Worm (Caenorhabditis elegans): Measurements from ENCODE around the gene H35B03.2.
A peak's percentile ranks its signal among the peaks of the same experiment; 100 is the strongest.

H35B03.2 gene

DNA sequence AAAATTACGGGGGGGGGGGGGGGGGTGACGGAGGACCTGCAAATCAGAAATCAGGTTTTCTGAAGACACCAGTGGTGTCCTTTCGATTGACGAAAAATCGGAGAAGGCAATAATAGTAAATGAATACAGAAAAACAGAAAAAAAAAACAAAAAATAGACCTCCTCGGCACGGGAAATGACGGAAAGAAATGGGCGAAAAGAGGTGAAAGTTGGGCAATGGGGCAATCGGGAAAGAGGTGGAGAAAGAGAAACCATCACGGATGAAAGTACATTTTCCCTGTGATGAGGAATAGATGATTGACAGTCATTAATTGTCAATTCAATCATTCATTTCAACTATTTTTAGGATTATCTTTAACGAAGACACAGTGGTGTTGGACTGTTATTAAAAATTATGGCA is 27.6 kb downstream of the H35B03.2 start:
- TF ChIP-seq elt-1 (tag; optimal IDR thresholded peaks at IDR 0.05; ENCODE audit: borderline replicate concordance, insufficient read depth) (no peak), elt-3 (tag; optimal IDR thresholded peaks at IDR 0.05) (no peak), blmp-1 (tag; optimal IDR thresholded peaks at IDR 0.05) (peak; percentile 67), hlh-1 (tag; optimal IDR thresholded peaks at IDR 0.05) (no peak), lsy-2 (tag; optimal IDR thresholded peaks at IDR 0.05) (no peak), sem-2 (GFP tag; optimal IDR thresholded peaks at IDR 0.05) (no peak)

- TF ChIP-seq elt-1 (tag; optimal IDR thresholded peaks at IDR 0.05; ENCODE audit: borderline replicate concordance, insufficient read depth) (no peak), snpc-4 (tag; optimal IDR thresholded peaks at IDR 0.05) (no peak), ztf-11 (tag; optimal IDR thresholded peaks at IDR 0.05) (no peak), nhr-237 (tag; optimal IDR thresholded peaks at IDR 0.05) (no peak), mab-5 (tag; optimal IDR thresholded peaks at IDR 0.05) (no peak), sptf-1 (tag; optimal IDR thresholded peaks at IDR 0.05) (no peak), tbx-8 (GFP tag; optimal IDR thresholded peaks at IDR 0.05) (no peak), mls-2 (tag; optimal IDR thresholded peaks at IDR 0.05) (no peak), M03D4.4 (tag; optimal IDR thresholded peaks at IDR 0.05) (no peak), ham-2 (GFP tag; optimal IDR thresholded peaks at IDR 0.05) (no peak), cnd-1 (tag; optimal IDR thresholded peaks at IDR 0.05) (no peak), lsy-2 (tag; optimal IDR thresholded peaks at IDR 0.05) (no peak), blmp-1 (tag; optimal IDR thresholded peaks at IDR 0.05) (no peak), ceh-39 (tag; optimal IDR thresholded peaks at IDR 0.05) (no peak), unc-39 (tag; optimal IDR thresholded peaks at IDR 0.05) (no peak), elt-3 (tag; optimal IDR thresholded peaks at IDR 0.05) (no peak), zip-8 (tag; optimal IDR thresholded peaks at IDR 0.05) (no peak)
These were observed 28.0 kb downstream of the H35B03.2 start, which contains the start of the genes C55C3.73 and perm-5 for ce11 chrIV:5703443-5703842. TSS of gene C55C3.73 (minus strand) at chrIV:5703451. TSS of gene perm-5 (minus strand) at chrIV:5703468.

- TF ChIP-seq ceh-43 (GFP tag; optimal IDR thresholded peaks at IDR 0.05) (no peak), ham-2 (GFP tag; optimal IDR thresholded peaks at IDR 0.05) (peak; percentile 1)
These were observed 29.8 kb downstream of the H35B03.2 start for ce11 chrIV:5701646-5702045.

DNA sequence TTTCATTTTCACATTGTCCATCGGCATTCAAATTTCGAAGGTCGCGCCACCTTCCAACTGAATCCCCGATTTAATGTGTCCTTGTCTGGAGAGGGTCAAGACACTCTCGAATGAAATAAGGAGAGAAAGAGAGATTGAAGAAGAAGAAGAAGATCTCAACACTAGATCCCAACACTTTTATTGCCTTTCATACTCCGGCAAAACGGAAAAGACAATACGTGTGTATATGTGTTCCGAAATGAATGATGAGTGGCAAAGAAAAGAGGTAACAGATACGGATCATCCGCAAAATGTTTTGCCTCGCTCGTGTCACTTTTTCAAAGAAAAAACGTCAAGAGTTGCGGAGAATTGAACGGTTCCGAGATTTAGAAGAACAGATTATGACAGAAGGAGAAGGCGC is 31.1 kb downstream of the H35B03.2 start:
- TF ChIP-seq elt-3 (tag; optimal IDR thresholded peaks at IDR 0.05) (no peak), elt-1 (tag; optimal IDR thresholded peaks at IDR 0.05; ENCODE audit: borderline replicate concordance, insufficient read depth) (peak; percentile 67), mab-5 (tag; optimal IDR thresholded peaks at IDR 0.05) (no peak), ham-2 (GFP tag; optimal IDR thresholded peaks at IDR 0.05) (peak; percentile 16), blmp-1 (tag; optimal IDR thresholded peaks at IDR 0.05) (peak; percentile 63), pha-4 (tag; optimal IDR thresholded peaks at IDR 0.05) (no peak), zip-8 (tag; optimal IDR thresholded peaks at IDR 0.05) (no peak), unc-62 (GFP tag; optimal IDR thresholded peaks at IDR 0.05) (peak; percentile 82), hlh-1 (tag; optimal IDR thresholded peaks at IDR 0.05) (no peak)

DNA sequence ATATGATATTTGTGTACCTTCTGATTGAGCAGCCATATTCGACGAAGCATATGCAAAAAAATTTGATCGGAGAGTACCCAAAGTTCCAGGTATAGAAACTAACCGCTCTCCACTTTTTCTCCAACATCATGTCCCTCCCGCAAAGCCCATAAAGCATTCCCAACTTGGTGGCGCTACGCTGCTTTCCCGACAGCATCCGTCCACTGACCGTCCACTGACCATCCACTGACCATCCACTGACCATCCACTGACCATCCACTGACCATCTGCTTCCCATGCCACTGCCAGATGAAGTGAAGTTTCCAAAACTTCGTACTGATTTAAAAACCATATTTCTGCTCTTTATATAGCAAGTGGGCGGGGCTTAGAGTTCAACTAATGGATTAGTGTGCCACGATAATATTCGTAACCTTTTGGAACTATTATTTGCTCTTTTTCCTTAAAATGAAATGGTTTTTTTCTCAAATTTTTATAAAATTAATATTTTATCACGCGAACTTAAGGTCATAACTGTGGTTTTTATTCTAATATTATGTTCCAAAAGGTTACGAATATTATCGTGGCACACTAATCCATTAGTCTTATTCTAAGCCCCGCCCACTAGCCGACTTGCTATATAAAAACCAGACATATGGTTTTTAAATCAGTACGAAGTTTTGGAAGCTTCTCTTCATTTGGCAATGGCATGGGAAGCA is 40.9 kb downstream of the H35B03.2 start, which contains the start of gene C55C3.8:
TSS of gene C55C3.8 (plus strand) at position 645 of the 695 bp plus-strand sequence.
- TF ChIP-seq tbx-8 (GFP tag; optimal IDR thresholded peaks at IDR 0.05), result no peak
- no peak for TF ChIP-seq unc-39 (tag; optimal IDR thresholded peaks at IDR 0.05)
- TF ChIP-seq mls-2 (tag; optimal IDR thresholded peaks at IDR 0.05), result no peak
- TF ChIP-seq nhr-237 (tag; optimal IDR thresholded peaks at IDR 0.05), result no peak
- no peak for TF ChIP-seq sem-2 (GFP tag; optimal IDR thresholded peaks at IDR 0.05)
- no peak for TF ChIP-seq hlh-1 (tag; optimal IDR thresholded peaks at IDR 0.05)
- no peak for TF ChIP-seq zip-8 (tag; optimal IDR thresholded peaks at IDR 0.05)
- no peak for TF ChIP-seq mep-1 (tag; optimal IDR thresholded peaks at IDR 0.05)
- TF ChIP-seq pha-4 (tag; optimal IDR thresholded peaks at IDR 0.05), result no peak
- no peak for TF ChIP-seq lin-32 (GFP tag; optimal IDR thresholded peaks at IDR 0.05)
- TF ChIP-seq ces-1 (GFP tag; optimal IDR thresholded peaks at IDR 0.05), result no peak
- TF ChIP-seq ham-2 (GFP tag; optimal IDR thresholded peaks at IDR 0.05), result no peak
- TF ChIP-seq snpc-4 (tag; optimal IDR thresholded peaks at IDR 0.05), result no peak
- TF ChIP-seq cnd-1 (tag; optimal IDR thresholded peaks at IDR 0.05), result no peak
- no peak for TF ChIP-seq lin-13 (tag; optimal IDR thresholded peaks at IDR 0.05)
- TF ChIP-seq sptf-1 (tag; optimal IDR thresholded peaks at IDR 0.05), result no peak
- TF ChIP-seq bed-3 (GFP tag; optimal IDR thresholded peaks at IDR 0.05), result no peak
- no peak for TF ChIP-seq ztf-11 (tag; optimal IDR thresholded peaks at IDR 0.05)
- TF ChIP-seq unc-62 (GFP tag; optimal IDR thresholded peaks at IDR 0.05), result no peak
- no peak for TF ChIP-seq ceh-39 (tag; optimal IDR thresholded peaks at IDR 0.05)

DNA sequence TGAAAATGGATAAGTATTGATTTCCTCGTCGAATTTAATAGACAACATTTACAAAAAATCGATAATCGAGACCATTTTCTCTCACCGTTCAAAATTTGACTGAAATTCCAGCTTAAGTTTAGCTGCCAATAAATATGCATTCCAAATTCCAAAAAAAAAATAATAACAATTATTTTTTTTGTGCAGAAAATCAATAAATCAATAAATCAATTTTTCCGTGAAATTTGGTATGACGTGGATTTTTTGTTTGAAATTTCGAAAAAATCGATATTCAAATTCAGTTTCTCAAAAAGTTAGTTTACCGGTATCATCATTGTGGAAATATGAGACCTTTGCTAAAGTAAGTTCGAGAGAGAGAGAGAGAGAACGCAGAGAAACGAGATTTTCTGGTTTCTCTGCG is 46.5 kb downstream of the H35B03.2 start, which contains the start of gene C55C3.3:
TSS of gene C55C3.3 (plus strand) at position 274 of the 400 bp plus-strand sequence.
- TF ChIP-seq bed-3 (GFP tag; optimal IDR thresholded peaks at IDR 0.05) (no peak), M03D4.4 (tag; optimal IDR thresholded peaks at IDR 0.05) (no peak), ceh-39 (tag; optimal IDR thresholded peaks at IDR 0.05) (no peak), sem-2 (GFP tag; optimal IDR thresholded peaks at IDR 0.05) (no peak), nhr-76 (tag; optimal IDR thresholded peaks at IDR 0.05) (no peak), nhr-12 (tag; optimal IDR thresholded peaks at IDR 0.05) (no peak), unc-120 (tag; optimal IDR thresholded peaks at IDR 0.05; ENCODE audit: poor library complexity, severe bottlenecking) (no peak), hlh-1 (tag; optimal IDR thresholded peaks at IDR 0.05) (no peak), ham-2 (GFP tag; optimal IDR thresholded peaks at IDR 0.05) (no peak)
